Worm (Caenorhabditis elegans) whole organism, L3 larva: ENCODE measurements around the gene nhr-106.

Source experiments
- ZK546.5 ChIP-seq: sonication (generic microtip); optimal IDR thresholded peaks from 2 replicates; lab custom pipeline; 2017; ENCODE audit warnings: missing biosample characterization, missing genetic modification characterization
- ama-1 ChIP-seq: fragments of 150-350 bp; optimal IDR thresholded peaks from 2 replicates; lab custom pipeline; 2018
- ceh-16 ChIP-seq: sonication (generic microtip); optimal IDR thresholded peaks from 2 replicates; lab custom pipeline; 2017; ENCODE audit warnings: missing biosample characterization, missing genetic modification characterization
- ceh-28 ChIP-seq: fragments of 150-350 bp; optimal IDR thresholded peaks from 2 replicates; lab custom pipeline; 2014; ENCODE audit warnings: missing biosample characterization, missing genetic modification reagents, missing genetic modification characterization
- ceh-9 ChIP-seq: sonication (generic microtip); optimal IDR thresholded peaks from 2 replicates; lab custom pipeline; 2018; ENCODE audit warnings: missing biosample characterization, missing genetic modification characterization
- egl-5 ChIP-seq: fragments of 150-350 bp; optimal IDR thresholded peaks from 2 replicates; lab custom pipeline; 2017; ENCODE audit warnings: missing biosample characterization, missing genetic modification reagents, missing genetic modification characterization, inconsistent platforms
- elt-1 ChIP-seq: fragments of 150-350 bp; optimal IDR thresholded peaks from 2 replicates; lab custom pipeline; 2014; ENCODE audit warnings: missing biosample characterization, missing genetic modification characterization
- elt-2 ChIP-seq: sonication (generic microtip); optimal IDR thresholded peaks from 2 replicates; lab custom pipeline; 2016; ENCODE audit warnings: missing genetic modification reagents, mild to moderate bottlenecking, missing genetic modification characterization, missing compliant biosample characterization
- elt-3 ChIP-seq, 3 experiments: fragments of 150-350 bp in 1 of 3; sonication (generic microtip) in 2 of 3; optimal IDR thresholded peaks; 2 replicates in 2 of 3; 4 replicates in 1 of 3; lab custom pipeline; 2014 to 2017; ENCODE audit warnings: missing biosample characterization in 3 of 3, missing genetic modification characterization in 3 of 3
- eor-1 ChIP-seq, 2 experiments: fragments of 150-350 bp; optimal IDR thresholded peaks; 2 replicates each; lab custom pipeline; 2014 to 2018; ENCODE audit warnings: missing biosample characterization in 2 of 2, missing genetic modification characterization in 2 of 2
- fkh-10 ChIP-seq: sonication (generic microtip); optimal IDR thresholded peaks from 2 replicates; lab custom pipeline; 2017; ENCODE audit warnings: missing biosample characterization, missing genetic modification reagents, missing genetic modification characterization
- fkh-2 ChIP-seq: fragments of 150-350 bp; optimal IDR thresholded peaks from 2 replicates; lab custom pipeline; 2014; ENCODE audit warnings: missing biosample characterization, missing genetic modification reagents, missing genetic modification characterization
- fos-1 ChIP-seq: fragments of 150-350 bp; optimal IDR thresholded peaks from 2 replicates; lab custom pipeline; 2014; ENCODE audit warnings: missing biosample characterization, missing genetic modification characterization
- hmg-11 ChIP-seq: sonication (generic microtip); optimal IDR thresholded peaks from 2 replicates; lab custom pipeline; 2016; ENCODE audit warnings: missing genetic modification characterization, missing compliant biosample characterization
- jun-1 ChIP-seq: fragments of 150-350 bp; optimal IDR thresholded peaks from 2 replicates; lab custom pipeline; 2014; ENCODE audit warnings: missing biosample characterization, missing genetic modification reagents, missing genetic modification characterization
- mml-1 ChIP-seq: fragments of 150-350 bp; sonication (generic microtip); optimal IDR thresholded peaks from 3 replicates; lab custom pipeline; 2014; ENCODE audit warnings: missing biosample characterization, missing genetic modification characterization
- nfya-1 ChIP-seq: sonication (generic microtip); optimal IDR thresholded peaks from 2 replicates; lab custom pipeline; 2017; ENCODE audit warnings: missing genetic modification characterization, mild to moderate bottlenecking, missing compliant biosample characterization, antibody characterized with exemption, moderate library complexity; ENCODE audit not compliant: insufficient read depth
- nhr-12 ChIP-seq: fragments of 150-350 bp; optimal IDR thresholded peaks from 2 replicates; lab custom pipeline; 2014; ENCODE audit warnings: missing biosample characterization, missing genetic modification characterization
- nhr-23 ChIP-seq: fragments of 150-350 bp; optimal IDR thresholded peaks from 2 replicates; lab custom pipeline; 2014; ENCODE audit warnings: missing biosample characterization, missing genetic modification reagents, missing genetic modification characterization
- nhr-25 ChIP-seq: sonication (generic microtip); optimal IDR thresholded peaks from 2 replicates; lab custom pipeline; 2017; ENCODE audit warnings: missing biosample characterization, missing genetic modification characterization
- nhr-43 ChIP-seq: sonication (generic microtip); optimal IDR thresholded peaks from 2 replicates; lab custom pipeline; 2016; ENCODE audit warnings: mild to moderate bottlenecking, missing genetic modification characterization, missing compliant biosample characterization; ENCODE audit not compliant: poor library complexity, severe bottlenecking
- nhr-76 ChIP-seq: fragments of 150-350 bp; sonication (generic microtip); optimal IDR thresholded peaks from 5 replicates; lab custom pipeline; 2014; ENCODE audit warnings: missing biosample characterization, missing genetic modification characterization
- nhr-77 ChIP-seq: fragments of 150-350 bp; optimal IDR thresholded peaks from 2 replicates; lab custom pipeline; 2014; ENCODE audit warnings: missing biosample characterization, missing genetic modification characterization
- pha-4 ChIP-seq: fragments of 150-350 bp; optimal IDR thresholded peaks from 2 replicates; lab custom pipeline; 2014; ENCODE audit warnings: missing biosample characterization, missing genetic modification reagents, missing genetic modification characterization
- pqm-1 ChIP-seq: fragments of 150-350 bp; optimal IDR thresholded peaks from 2 replicates; lab custom pipeline; 2017; ENCODE audit warnings: missing biosample characterization, missing genetic modification characterization, inconsistent platforms
- sea-2 ChIP-seq: fragments of 150-350 bp; sonication (generic microtip); optimal IDR thresholded peaks from 4 replicates; lab custom pipeline; 2014; ENCODE audit warnings: missing biosample characterization, missing genetic modification reagents, missing genetic modification characterization
- snpc-4 ChIP-seq: fragments of 150-350 bp; optimal IDR thresholded peaks from 2 replicates; lab custom pipeline; 2014; ENCODE audit warnings: missing biosample characterization, missing genetic modification characterization
- tbx-2 ChIP-seq: sonication (generic microtip); optimal IDR thresholded peaks from 2 replicates; lab custom pipeline; 2016; ENCODE audit warnings: mild to moderate bottlenecking, missing genetic modification characterization, missing compliant biosample characterization
- zag-1 ChIP-seq: fragments of 150-350 bp; optimal IDR thresholded peaks from 2 replicates; lab custom pipeline; 2014; ENCODE audit warnings: missing biosample characterization, missing genetic modification characterization
- ztf-11 ChIP-seq: fragments of 150-350 bp; optimal IDR thresholded peaks from 2 replicates; lab custom pipeline; 2014; ENCODE audit warnings: missing biosample characterization, missing genetic modification characterization

The nhr-106 gene

ce11 chrV:474516-474915 lies 14.9 kb upstream of the nhr-106 start, which contains the start of gene nhr-99:
Gene nhr-99, plus strand, starts transcription at chrV:474778.
- TF ChIP-seq elt-3 (tag; optimal IDR thresholded peaks at IDR 0.05; lab: Kevin White, UChicago): no peak
- peak; percentile 38 for TF ChIP-seq pha-4 (tag; lab: Kevin White, UChicago)
- no peak for TF ChIP-seq fkh-10 (GFP tag; lab: Kevin White, UChicago)
- peak; percentile 85 for TF ChIP-seq pqm-1
- no peak for TF ChIP-seq fos-1
- TF ChIP-seq elt-2: peak; percentile 73
- peak; percentile 62 for TF ChIP-seq jun-1 (tag; lab: Kevin White, UChicago)

ce11 chrV:477664-478212 lies 11.7 kb upstream of the nhr-106 start, which contains the start of gene nhr-55:
Gene nhr-55, plus strand, starts transcription at chrV:478162.
- TF ChIP-seq pqm-1: peak; percentile 90
- no peak for TF ChIP-seq elt-1 (tag; lab: Kevin White, UChicago)
- TF ChIP-seq jun-1 (tag; lab: Kevin White, UChicago): peak; percentile 56
- peak; percentile 82 for TF ChIP-seq elt-2
- no peak for TF ChIP-seq mml-1 (tag; lab: Kevin White, UChicago)
- peak; percentile 70 for TF ChIP-seq pha-4 (tag; lab: Kevin White, UChicago)

ce11 chrV:479046-479445 lies 10.4 kb upstream of the nhr-106 start:
- TF ChIP-seq nhr-12 (no peak), mml-1 (tag; lab: Kevin White, UChicago) (no peak), nhr-77 (tag; lab: Kevin White, UChicago) (no peak)
- TF ChIP-seq, all 47 proteins: peak for 0

ce11 chrV:482860-483259 lies 6.6 kb upstream of the nhr-106 start:
- no peak for TF ChIP-seq ama-1 (lab: Kevin White, UChicago)
- TF ChIP-seq nfya-1 (tag; lab: Kevin White, UChicago): peak; percentile 74
- TF ChIP-seq pqm-1: peak; percentile 0

ce11 chrV:483289-483795 lies 6.1 kb upstream of the nhr-106 start, which contains the start of gene nhr-130:
Gene nhr-130, minus strand, starts transcription at chrV:483339.
- TF ChIP-seq nfya-1 (tag; lab: Kevin White, UChicago) (no peak), pqm-1 (peak; percentile 77), sea-2 (no peak), elt-2 (peak; percentile 90), mml-1 (tag; lab: Kevin White, UChicago) (no peak), pha-4 (tag; lab: Kevin White, UChicago) (peak; percentile 20), nhr-77 (tag; lab: Kevin White, UChicago) (no peak)

ce11 chrV:484285-484890 lies 5.0 kb upstream of the nhr-106 start, which contains the start of gene nhr-212:
Gene nhr-212, plus strand, starts transcription at chrV:484857.
- TF ChIP-seq pha-4 (tag; lab: Kevin White, UChicago): peak; percentile 83
- TF ChIP-seq ceh-28 (tag; lab: Kevin White, UChicago): peak; percentile 57
- no peak for TF ChIP-seq hmg-11 (tag; lab: Kevin White, UChicago)
- TF ChIP-seq ztf-11 (tag; lab: Kevin White, UChicago): no peak
- TF ChIP-seq eor-1 (tag; optimal IDR thresholded peaks at IDR 0.05; lab: Kevin White, UChicago): no peak
- TF ChIP-seq pqm-1: peak; percentile 50
- no peak for TF ChIP-seq ZK546.5
- no peak for TF ChIP-seq nhr-25
- no peak for TF ChIP-seq ceh-9 (tag; lab: Kevin White, UChicago)
- no peak for TF ChIP-seq elt-1 (tag; lab: Kevin White, UChicago)
- TF ChIP-seq egl-5 (tag; lab: Kevin White, UChicago): no peak
- TF ChIP-seq jun-1 (tag; lab: Kevin White, UChicago): no peak
- TF ChIP-seq ama-1 (lab: Kevin White, UChicago): no peak
- no peak for TF ChIP-seq ceh-16 (tag; lab: Kevin White, UChicago)
- TF ChIP-seq elt-3 (tag; optimal IDR thresholded peaks at IDR 0.05; lab: Kevin White, UChicago): no peak
- no peak for TF ChIP-seq nhr-12
- TF ChIP-seq tbx-2 (tag; lab: Kevin White, UChicago): no peak
- no peak for TF ChIP-seq nfya-1 (tag; lab: Kevin White, UChicago)
- no peak for TF ChIP-seq fkh-2 (tag; lab: Kevin White, UChicago)
- TF ChIP-seq snpc-4: no peak
- TF ChIP-seq zag-1 (tag; lab: Kevin White, UChicago): no peak
- no peak for TF ChIP-seq sea-2
- peak; percentile 40 for TF ChIP-seq elt-2
- peak; percentile 27 for TF ChIP-seq nhr-23 (tag; lab: Kevin White, UChicago)
- no peak for TF ChIP-seq nhr-43 (tag; lab: Kevin White, UChicago)
- no peak for TF ChIP-seq nhr-76 (tag; lab: Kevin White, UChicago)
- TF ChIP-seq mml-1 (tag; lab: Kevin White, UChicago): no peak
